Worm (Caenorhabditis elegans): ENCODE results near the gene nspe-3.

DNA sequence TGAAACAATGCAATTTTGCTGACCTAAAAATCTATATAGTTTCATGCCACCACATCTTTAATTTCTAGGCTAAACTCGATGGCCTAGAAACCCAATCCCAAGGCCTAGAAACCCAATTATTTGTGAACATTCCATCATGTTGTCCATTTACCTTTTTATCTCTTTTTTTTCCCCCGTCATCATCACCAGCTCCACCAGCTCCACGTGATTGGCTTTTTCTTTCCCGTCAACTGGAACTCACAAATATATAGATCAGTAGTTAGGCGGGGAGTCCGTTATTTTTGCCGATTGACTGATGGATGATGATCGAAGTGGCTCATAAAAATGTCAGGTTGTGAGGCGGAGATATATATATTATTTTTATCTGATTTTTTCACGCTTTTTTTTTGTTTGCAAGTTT is 40.7 kb downstream of the nspe-3 start:
- TF ChIP-seq T23F11.4 (GFP tag; optimal IDR thresholded peaks at IDR 0.05) = no peak
- TF ChIP-seq pag-3 (tag; optimal IDR thresholded peaks at IDR 0.05; ENCODE audit: borderline replicate concordance) = no peak
- TF ChIP-seq elt-2 (tag; optimal IDR thresholded peaks at IDR 0.05) = no peak
- TF ChIP-seq ceh-18 (tag; optimal IDR thresholded peaks at IDR 0.05) = no peak
